Fruit fly (Drosophila melanogaster) Kc167 (cell line): ENCODE results near the gene CG31191.

Experiments used
- h ChIP-seq: fragments of >200 bp; optimal IDR thresholded peaks from 3 replicates; lab custom pipeline; 2018; ENCODE audit warnings: missing external identifiers
- psq ChIP-seq: fragments of >200 bp; optimal IDR thresholded peaks from 2 replicates; lab custom pipeline; 2017; ENCODE audit warnings: missing external identifiers
- ttk ChIP-seq: sonication (Bioruptor generic); optimal IDR thresholded peaks from 2 replicates; lab custom pipeline; 2017; ENCODE audit warnings: missing external identifiers

dm6 chr3R:20976649-20977048 is 31.3 kb upstream of the CG31191 start:
- TF ChIP-seq psq (lab: Kevin White, UChicago) (no peak), ttk (no peak), h (no peak)
